Worm (Caenorhabditis elegans) whole organism, L3 larva: ENCODE measurements around the gene clc-32.

Experiments used
- ama-1 ChIP-seq: fragments of 150-350 bp; optimal IDR thresholded peaks from 2 replicates; lab custom pipeline; 2018
- nfya-1 ChIP-seq: sonication (generic microtip); optimal IDR thresholded peaks from 2 replicates; lab custom pipeline; 2017; ENCODE audit warnings: missing genetic modification characterization, mild to moderate bottlenecking, missing compliant biosample characterization, antibody characterized with exemption, moderate library complexity; ENCODE audit not compliant: insufficient read depth
- nhr-237 ChIP-seq: fragments of 150-350 bp; optimal IDR thresholded peaks from 2 replicates; lab custom pipeline; 2014; ENCODE audit warnings: missing biosample characterization, missing genetic modification characterization

DNA sequence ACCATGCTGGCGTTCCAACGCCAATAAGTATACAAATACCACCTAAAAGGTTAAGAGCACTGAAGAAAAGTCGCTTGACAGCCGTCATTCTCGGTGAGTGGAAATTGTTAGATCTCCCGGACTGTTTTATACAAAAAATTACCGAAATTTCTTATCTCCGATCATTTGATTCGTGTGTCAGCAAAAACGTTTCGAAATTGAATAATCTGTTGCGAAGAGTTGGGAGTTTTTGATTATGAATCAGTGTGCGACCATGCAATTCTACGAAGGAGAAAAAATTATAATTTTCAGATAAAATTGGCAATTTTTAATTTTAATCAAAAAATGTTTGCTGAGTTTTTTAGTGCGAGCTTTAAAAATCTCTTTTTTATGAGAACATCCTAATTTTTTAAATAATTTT is 1.4 kb downstream of the clc-32 start, which contains the start of gene clc-11:
- TF ChIP-seq nfya-1 (tag; lab: Kevin White, UChicago) (no peak), ama-1 (lab: Kevin White, UChicago) (no peak), nhr-237 (tag; lab: Kevin White, UChicago) (no peak)
